Fruit fly (Drosophila melanogaster) whole organism, embryonic: ENCODE data around the gene Mct1.

Experiments
- ATbp ChIP-seq: fragments of 200-800 bp; sonication (Bioruptor generic); optimal IDR thresholded peaks from 2 replicates; lab custom pipeline; 2017; ENCODE audit warnings: missing biosample characterization, mild to moderate bottlenecking, missing genetic modification characterization, missing genetic modification reagents
- Antp ChIP-seq: fragments of 200-800 bp; sonication (Bioruptor generic); optimal IDR thresholded peaks from 3 replicates; lab custom pipeline; 2016; ENCODE audit warnings: missing biosample characterization, missing genetic modification characterization
- Awh ChIP-seq: fragments of 200-800 bp; sonication (Bioruptor generic); IDR thresholded peaks from 2 replicates; pipeline ENCODE4, ENCODE4 v1.3.6; 2022; ENCODE audit warnings: missing biosample characterization, missing genetic modification characterization
- Bdp1 ChIP-seq: fragments of 200-800 bp; sonication (Bioruptor generic); optimal IDR thresholded peaks from 3 replicates; lab custom pipeline; 2016; ENCODE audit warnings: missing biosample characterization, missing genetic modification characterization
- Blimp-1 ChIP-seq: fragments of 200-800 bp; sonication (Bioruptor generic); optimal IDR thresholded peaks from 3 replicates; lab custom pipeline; 2018; ENCODE audit warnings: missing biosample characterization, missing genetic modification characterization, mild to moderate bottlenecking, moderate library complexity, missing genetic modification reagents
- CG10267 ChIP-seq: fragments of 200-800 bp; sonication (Bioruptor generic); optimal IDR thresholded peaks from 2 replicates; lab custom pipeline; 2018; ENCODE audit warnings: missing biosample characterization, mild to moderate bottlenecking, missing genetic modification characterization, moderate library complexity
- CG11085 ChIP-seq: fragments of 200-800 bp; sonication (Bioruptor generic); IDR thresholded peaks from 2 replicates; pipeline ENCODE4 v1.3.6; 2022; ENCODE audit warnings: missing biosample characterization, missing genetic modification characterization
- CG15073 ChIP-seq: fragments of 200-800 bp; sonication (Bioruptor generic); optimal IDR thresholded peaks from 2 replicates; lab custom pipeline; 2016; ENCODE audit warnings: missing biosample characterization, missing genetic modification characterization
- CG1603 ChIP-seq: fragments of 200-800 bp; sonication (Bioruptor generic); optimal IDR thresholded peaks from 2 replicates; lab custom pipeline; 2019; ENCODE audit warnings: missing biosample characterization, mild to moderate bottlenecking, missing genetic modification characterization, moderate library complexity
- CG17186 ChIP-seq: fragments of 200-800 bp; sonication (Bioruptor generic); optimal IDR thresholded peaks from 3 replicates; lab custom pipeline; 2017; ENCODE audit warnings: missing biosample characterization, missing genetic modification reagents, missing genetic modification characterization
- CG17359 ChIP-seq: fragments of 200-800 bp; sonication (Bioruptor generic); optimal IDR thresholded peaks from 3 replicates; lab custom pipeline; 2018; ENCODE audit warnings: missing biosample characterization, mild to moderate bottlenecking, missing genetic modification characterization, moderate library complexity
- CG2199 ChIP-seq: fragments of 200-800 bp; sonication (Bioruptor generic); IDR thresholded peaks from 3 replicates; pipeline ENCODE4 v1.3.6; 2022; ENCODE audit warnings: missing biosample characterization, missing genetic modification characterization
- CG2875 ChIP-seq: fragments of 200-800 bp; sonication (Bioruptor generic); optimal IDR thresholded peaks from 2 replicates; lab custom pipeline; 2017; ENCODE audit warnings: missing biosample characterization, mild to moderate bottlenecking, missing genetic modification characterization, missing genetic modification reagents
- CG3407 ChIP-seq: fragments of 200-800 bp; sonication (Bioruptor generic); optimal IDR thresholded peaks from 2 replicates; lab custom pipeline; 2018; ENCODE audit warnings: missing biosample characterization, mild to moderate bottlenecking, missing genetic modification characterization
- CG34422 ChIP-seq: fragments of 200-800 bp; sonication (Bioruptor generic); IDR thresholded peaks from 3 replicates; pipeline ENCODE4 v1.3.6; 2022; ENCODE audit warnings: missing biosample characterization, missing genetic modification characterization
- CG3995 ChIP-seq: fragments of 200-800 bp; sonication (Bioruptor generic); optimal IDR thresholded peaks from 3 replicates; lab custom pipeline; 2016; ENCODE audit warnings: missing biosample characterization, missing genetic modification characterization
- CG43689 ChIP-seq: fragments of 200-800 bp; sonication (Bioruptor generic); IDR thresholded peaks from 2 replicates; pipeline ENCODE4 v1.3.6; 2022; ENCODE audit warnings: missing biosample characterization, missing genetic modification characterization
- CG4404 ChIP-seq: fragments of 200-800 bp; sonication (Bioruptor generic); IDR thresholded peaks from 2 replicates; pipeline ENCODE4 v1.3.6; 2022; ENCODE audit warnings: missing biosample characterization, missing genetic modification characterization
- CG6813 ChIP-seq: fragments of 200-800 bp; sonication (Bioruptor generic); optimal IDR thresholded peaks from 2 replicates; lab custom pipeline; 2017; ENCODE audit warnings: missing biosample characterization, missing genetic modification characterization, mild to moderate bottlenecking, moderate library complexity, missing genetic modification reagents
- CG8281 ChIP-seq: fragments of 200-800 bp; sonication (Bioruptor generic); optimal IDR thresholded peaks from 2 replicates; lab custom pipeline; 2018; ENCODE audit warnings: missing biosample characterization, mild to moderate bottlenecking, missing genetic modification characterization, moderate library complexity
- CG8359 ChIP-seq: fragments of 200-800 bp; sonication (Bioruptor generic); optimal IDR thresholded peaks from 2 replicates; lab custom pipeline; 2017; ENCODE audit warnings: missing biosample characterization, mild to moderate bottlenecking, missing genetic modification characterization, borderline replicate concordance
- CG9437 ChIP-seq: fragments of 200-800 bp; sonication (Bioruptor generic); optimal IDR thresholded peaks from 2 replicates; lab custom pipeline; 2018; ENCODE audit warnings: missing biosample characterization, mild to moderate bottlenecking, missing genetic modification characterization
- GATAe ChIP-seq: fragments of 200-800 bp; sonication (Bioruptor generic); conservative IDR thresholded peaks from 2 replicates; pipeline ENCODE4 v1.3.6; 2022; ENCODE audit warnings: missing biosample characterization, missing genetic modification characterization
- HLH3B ChIP-seq: fragments of 200-800 bp; sonication (Bioruptor generic); IDR thresholded peaks from 2 replicates; pipeline ENCODE4 v1.3.6; 2022; ENCODE audit warnings: missing biosample characterization, missing genetic modification characterization
- HLHmδ ChIP-seq: fragments of 200-800 bp; sonication (Bioruptor generic); optimal IDR thresholded peaks from 2 replicates; lab custom pipeline; 2018; ENCODE audit warnings: missing biosample characterization, mild to moderate bottlenecking, missing genetic modification characterization, moderate library complexity
- Med ChIP-seq: fragments of 200-800 bp; sonication (Bioruptor generic); peaks from one replicate; lab custom pipeline; 2016; ENCODE audit warnings: missing biosample characterization, missing genetic modification characterization, mild to moderate bottlenecking, inconsistent platforms, moderate library complexity
- Nf-YA ChIP-seq: fragments of 200-800 bp; sonication (Bioruptor generic); IDR thresholded peaks from 2 replicates; pipeline ENCODE4 v1.3.6; 2022; ENCODE audit warnings: missing biosample characterization, missing genetic modification characterization
- Side ChIP-seq: fragments of 200-800 bp; sonication (Bioruptor generic); optimal IDR thresholded peaks from 2 replicates; lab custom pipeline; 2016; ENCODE audit warnings: missing biosample characterization, missing genetic modification characterization
- ac ChIP-seq: fragments of 200-800 bp; sonication (Bioruptor generic); optimal IDR thresholded peaks from 3 replicates; lab custom pipeline; 2017; ENCODE audit warnings: missing biosample characterization, mild to moderate bottlenecking, missing genetic modification characterization
- bowl ChIP-seq: fragments of 200-800 bp; sonication (Bioruptor generic); IDR thresholded peaks from 2 replicates; pipeline ENCODE4 v1.3.6; 2022; ENCODE audit warnings: missing biosample characterization, missing genetic modification characterization
- bsh ChIP-seq, 2 experiments: fragments of 200-800 bp; sonication (Bioruptor generic); optimal IDR thresholded peaks; 2 replicates each; lab custom pipeline; 2017 to 2018; ENCODE audit warnings: mild to moderate bottlenecking in 2 of 2, missing biosample characterization in 2 of 2, missing genetic modification characterization in 2 of 2, moderate library complexity in 1 of 2
- ci ChIP-seq: fragments of 200-800 bp; sonication (Bioruptor generic); IDR thresholded peaks from 3 replicates; pipeline ENCODE4 v1.3.6; 2022; ENCODE audit warnings: missing biosample characterization, missing genetic modification characterization
- eyg ChIP-seq: fragments of 200-800 bp; sonication (Bioruptor generic); optimal IDR thresholded peaks from 3 replicates; lab custom pipeline; 2016; ENCODE audit warnings: missing biosample characterization, missing genetic modification characterization
- gcm2 ChIP-seq: fragments of 200-800 bp; sonication (Bioruptor generic); optimal IDR thresholded peaks from 2 replicates; lab custom pipeline; 2016; ENCODE audit warnings: missing biosample characterization, missing genetic modification characterization
- gro ChIP-seq: fragments of 200-800 bp; sonication (Bioruptor generic); optimal IDR thresholded peaks from 2 replicates; lab custom pipeline; 2016; ENCODE audit warnings: missing biosample characterization, missing genetic modification characterization
- her ChIP-seq: fragments of 200-800 bp; sonication (Bioruptor generic); optimal IDR thresholded peaks from 2 replicates; lab custom pipeline; 2016; ENCODE audit warnings: missing biosample characterization, missing genetic modification characterization
- kni ChIP-seq: fragments of 200-800 bp; sonication (Bioruptor generic); optimal IDR thresholded peaks from 3 replicates; lab custom pipeline; 2017; ENCODE audit warnings: mild to moderate bottlenecking, missing biosample characterization, missing genetic modification reagents, missing genetic modification characterization
- lilli ChIP-seq: fragments of 200-800 bp; sonication (Bioruptor generic); optimal IDR thresholded peaks from 3 replicates; lab custom pipeline; 2016; ENCODE audit warnings: missing biosample characterization, missing genetic modification characterization
- mam ChIP-seq: fragments of 200-800 bp; sonication (Bioruptor generic); optimal IDR thresholded peaks from 3 replicates; lab custom pipeline; 2016; ENCODE audit warnings: missing biosample characterization, missing genetic modification characterization
- otp ChIP-seq: fragments of 200-800 bp; sonication (Bioruptor generic); IDR thresholded peaks from 3 replicates; pipeline ENCODE4, ENCODE4 v1.3.6; 2022; ENCODE audit warnings: missing biosample characterization, missing genetic modification characterization
- peb ChIP-seq: fragments of 200-800 bp; sonication (Bioruptor generic); IDR thresholded peaks from 2 replicates; pipeline ENCODE4 v1.3.6; 2022; ENCODE audit warnings: missing biosample characterization, missing genetic modification characterization
- sens ChIP-seq: fragments of 200-800 bp; sonication (Bioruptor generic); peaks from one replicate; lab custom pipeline; 2016; ENCODE audit warnings: missing biosample characterization, missing genetic modification characterization
- sima ChIP-seq: fragments of 200-800 bp; sonication (Bioruptor generic); optimal IDR thresholded peaks from 2 replicates; lab custom pipeline; 2016; ENCODE audit warnings: missing biosample characterization, missing genetic modification characterization
- so ChIP-seq: fragments of 200-800 bp; sonication (Bioruptor generic); IDR thresholded peaks from 3 replicates; pipeline ENCODE4 v1.3.6; 2022; ENCODE audit warnings: missing biosample characterization, missing genetic modification characterization
- sug ChIP-seq: fragments of 200-800 bp; optimal IDR thresholded peaks from 2 replicates; lab custom pipeline; 2019; ENCODE audit warnings: missing biosample characterization, mild to moderate bottlenecking, missing genetic modification characterization, moderate library complexity
- usp ChIP-seq: fragments of >200 bp; optimal IDR thresholded peaks from 2 replicates; lab custom pipeline; 2017; ENCODE audit warnings: missing biosample characterization, missing genetic modification characterization
- wek ChIP-seq: fragments of 200-800 bp; sonication (Bioruptor generic); optimal IDR thresholded peaks from 3 replicates; lab custom pipeline; 2018; ENCODE audit warnings: missing biosample characterization, mild to moderate bottlenecking, missing genetic modification characterization, moderate library complexity

The Mct1 gene

dm6 chrX:2186555-2186954, 2.4 kb upstream of the Mct1 start, which contains the start of gene CG17777:
CG17777 (plus strand) TSS chrX:2186855.
- TF ChIP-seq CG8281 (tag; lab: Kevin White, UChicago) (peak; percentile 59), Med (no peak)
- TF ChIP-seq, all 482 proteins: peak for 1

dm6 chrX:2187520-2187919, 1.5 kb upstream of the Mct1 start, which contains the start of gene CG3457:
CG3457 (plus strand) TSS chrX:2187820.
- TF ChIP-seq CG3995 (GFP tag; lab: Kevin White, UChicago) (peak; percentile 89), sens (GFP tag; lab: Kevin White, UChicago) (no peak)

dm6 chrX:2191896-2192295, 2.9 kb downstream of the Mct1 start:
- TF ChIP-seq ci (GFP tag; lab: Robert Waterston, UW): peak; percentile 72; the same call in 2 of the 3 replicates
- TF ChIP-seq Bdp1: no peak
- TF ChIP-seq peb (GFP tag; lab: Robert Waterston, UW): no peak
- no peak for TF ChIP-seq gcm2 (GFP tag; lab: Kevin White, UChicago)
- peak; percentile 26 for TF ChIP-seq wek (GFP tag; lab: Kevin White, UChicago)
- peak; percentile 35; the same call in 1 of the 2 replicates for TF ChIP-seq Awh (GFP tag; lab: Robert Waterston, UW)
- TF ChIP-seq HLHmδ: peak; percentile 2
- TF ChIP-seq CG15073 (GFP tag; lab: Kevin White, UChicago): no peak
- no peak for TF ChIP-seq CG10267 (tag; lab: Kevin White, UChicago)
- TF ChIP-seq sug: peak; percentile 4
- no peak for TF ChIP-seq mam (GFP tag; lab: Kevin White, UChicago)
- no peak for TF ChIP-seq Side (GFP tag; lab: Kevin White, UChicago)
- peak in 1 of 2 experiments; percentile 20 for TF ChIP-seq bsh (GFP tag; optimal IDR thresholded peaks at IDR 0.05; lab: Kevin White, UChicago)
- TF ChIP-seq CG1603 (tag; lab: Kevin White, UChicago): peak; percentile 7
- no peak for TF ChIP-seq CG4404 (GFP tag; lab: Robert Waterston, UW)
- TF ChIP-seq her (GFP tag; lab: Kevin White, UChicago): no peak
- peak; percentile 12; the same call in 1 of the 2 replicates for TF ChIP-seq HLH3B
- TF ChIP-seq CG8359 (GFP tag; lab: Kevin White, UChicago): no peak
- no peak for TF ChIP-seq ac (GFP tag; lab: Kevin White, UChicago)
- TF ChIP-seq Nf-YA: no peak
- TF ChIP-seq CG17186 (GFP tag; lab: Kevin White, UChicago): no peak
- no peak for TF ChIP-seq CG11085 (GFP tag; lab: Robert Waterston, UW)
- no peak for TF ChIP-seq CG2199
- TF ChIP-seq CG43689 (GFP tag; lab: Robert Waterston, UW): no peak
- TF ChIP-seq Blimp-1 (GFP tag; lab: Kevin White, UChicago): peak; percentile 8
- no peak for TF ChIP-seq so (GFP tag; lab: Robert Waterston, UW)
- TF ChIP-seq eyg (GFP tag; lab: Kevin White, UChicago): no peak
- peak; percentile 9 for TF ChIP-seq CG17359 (tag; lab: Kevin White, UChicago)
- TF ChIP-seq usp (GFP tag; lab: Kevin White, UChicago): no peak
- TF ChIP-seq Med: peak; percentile 31
- no peak for TF ChIP-seq gro (GFP tag; lab: Kevin White, UChicago)
- TF ChIP-seq bowl: no peak
- TF ChIP-seq kni (GFP tag; lab: Kevin White, UChicago): peak; percentile 20
- TF ChIP-seq sens (GFP tag; lab: Kevin White, UChicago): peak; percentile 5
- peak; percentile 27 for TF ChIP-seq CG3407 (GFP tag; lab: Kevin White, UChicago)
- TF ChIP-seq sima (GFP tag; lab: Kevin White, UChicago): no peak
- TF ChIP-seq CG2875 (GFP tag; lab: Kevin White, UChicago): peak; percentile 8
- TF ChIP-seq CG9437: no peak
- no peak for TF ChIP-seq CG34422 (GFP tag; lab: Robert Waterston, UW)
- peak; percentile 3 for TF ChIP-seq CG6813
- TF ChIP-seq GATAe (GFP tag; lab: Robert Waterston, UW): no peak
- TF ChIP-seq lilli (GFP tag; lab: Kevin White, UChicago): no peak
- TF ChIP-seq ATbp: peak; percentile 59
- no peak for TF ChIP-seq Antp (GFP tag; lab: Kevin White, UChicago)
- 0 out of 3 replicates have a peak, but pooled peaks have one; percentile 31 for TF ChIP-seq otp (GFP tag; lab: Robert Waterston, UW)
